Worm (Caenorhabditis elegans) whole organism, L4 larva: Measurements from ENCODE around the gene T24H10.1.

Experiments
- D1046.2 ChIP-seq: fragments of 200-800 bp; sonication (Bioruptor generic); IDR thresholded peaks from 2 replicates; pipeline ENCODE4 v1.3.6; 2022; ENCODE audit warnings: missing genetic modification characterization, missing compliant biosample characterization
- F26F4.8 ChIP-seq: fragments of 200-800 bp; sonication (Bioruptor generic); conservative IDR thresholded peaks from 2 replicates; pipeline ENCODE4 v1.3.6; 2022; ENCODE audit warnings: missing genetic modification characterization, missing compliant biosample characterization
- F44E2.7 ChIP-seq: fragments of 200-800 bp; sonication (Bioruptor generic); IDR thresholded peaks from 2 replicates; pipeline ENCODE4 v2.1.2; 2022; ENCODE audit warnings: missing genetic modification characterization, missing compliant biosample characterization
- F49E8.2 ChIP-seq: sonication (generic microtip); optimal IDR thresholded peaks from 2 replicates; lab custom pipeline; 2016; ENCODE audit warnings: missing compliant biosample characterization, mild to moderate bottlenecking, missing genetic modification characterization, borderline replicate concordance
- Y105C5A.15 ChIP-seq: fragments of 200-800 bp; sonication (Bioruptor generic); IDR thresholded peaks from 2 replicates; pipeline ENCODE4 v1.3.6; 2022; ENCODE audit warnings: missing genetic modification characterization, missing compliant biosample characterization
- ZK337.2 ChIP-seq: fragments of 200-800 bp; sonication (Bioruptor generic); IDR thresholded peaks from 2 replicates; pipeline ENCODE4 v1.3.6; 2022; ENCODE audit warnings: missing genetic modification reagents, missing genetic modification characterization, missing compliant biosample characterization
- ZK546.5 ChIP-seq, 2 experiments: sonication (generic microtip); optimal IDR thresholded peaks; 2 replicates each; lab custom pipeline; 2017; ENCODE audit warnings: missing biosample characterization in 2 of 2, missing genetic modification characterization in 2 of 2
- aha-1 ChIP-seq: fragments of 150-350 bp; peaks from one replicate; lab custom pipeline; 2014; ENCODE audit warnings: missing biosample characterization, missing genetic modification characterization
- aly-2 ChIP-seq: sonication (generic microtip); optimal IDR thresholded peaks from 2 replicates; lab custom pipeline; 2018; ENCODE audit warnings: missing biosample characterization, missing genetic modification characterization
- ama-1 ChIP-seq: fragments of 150-350 bp; optimal IDR thresholded peaks from 2 replicates; lab custom pipeline; 2014; ENCODE audit warnings: inconsistent platforms, mixed read lengths
- attf-4 ChIP-seq: sonication (generic microtip); optimal IDR thresholded peaks from 3 replicates; lab custom pipeline; 2017; ENCODE audit warnings: missing biosample characterization, missing genetic modification characterization
- ceh-28 ChIP-seq: fragments of 150-350 bp; optimal IDR thresholded peaks from 2 replicates; lab custom pipeline; 2014; ENCODE audit warnings: missing biosample characterization, missing genetic modification reagents, missing genetic modification characterization
- cey-2 ChIP-seq: sonication (generic microtip); optimal IDR thresholded peaks from 3 replicates; lab custom pipeline; 2017; ENCODE audit warnings: missing genetic modification characterization, mild to moderate bottlenecking, missing compliant biosample characterization, antibody characterized with exemption, borderline replicate concordance; ENCODE audit not compliant: insufficient read depth
- daf-12 ChIP-seq: fragments of 150-350 bp; optimal IDR thresholded peaks from 2 replicates; lab custom pipeline; 2014; ENCODE audit warnings: missing biosample characterization, missing genetic modification reagents, missing genetic modification characterization
- daf-19 ChIP-seq: fragments of 200-800 bp; sonication (Bioruptor generic); conservative IDR thresholded peaks from 2 replicates; pipeline ENCODE4 v1.3.6; 2022; ENCODE audit warnings: missing genetic modification characterization, missing compliant biosample characterization
- dpl-1 ChIP-seq: fragments of 150-350 bp; optimal IDR thresholded peaks from 2 replicates; lab custom pipeline; 2014; ENCODE audit warnings: missing biosample characterization, missing genetic modification reagents, missing genetic modification characterization
- duxl-1 ChIP-seq: sonication (generic microtip); optimal IDR thresholded peaks from 2 replicates; lab custom pipeline; 2016; ENCODE audit warnings: mild to moderate bottlenecking, missing genetic modification characterization, moderate library complexity, missing compliant biosample characterization; ENCODE audit not compliant: poor library complexity
- dve-1 ChIP-seq: sonication (generic microtip); optimal IDR thresholded peaks from 2 replicates; lab custom pipeline; 2017; ENCODE audit warnings: antibody characterized with exemption, mild to moderate bottlenecking, missing genetic modification characterization, missing compliant biosample characterization; ENCODE audit not compliant: insufficient read depth
- egl-27 ChIP-seq: sonication (generic microtip); optimal IDR thresholded peaks from 3 replicates; lab custom pipeline; 2017; ENCODE audit warnings: missing biosample characterization, missing genetic modification reagents, missing genetic modification characterization
- egl-43 ChIP-seq: fragments of 200-800 bp; sonication (Bioruptor generic); IDR thresholded peaks from 2 replicates; pipeline ENCODE4 v1.3.6; 2022; ENCODE audit warnings: missing genetic modification reagents, missing genetic modification characterization, missing compliant biosample characterization
- fkh-10 ChIP-seq: fragments of 150-350 bp; optimal IDR thresholded peaks from 2 replicates; lab custom pipeline; 2014; ENCODE audit warnings: missing biosample characterization, missing genetic modification reagents, missing genetic modification characterization
- fos-1 ChIP-seq: fragments of 150-350 bp; optimal IDR thresholded peaks from 2 replicates; lab custom pipeline; 2014; ENCODE audit warnings: missing biosample characterization, missing genetic modification characterization
- gei-8 ChIP-seq: fragments of 200-800 bp; sonication (Bioruptor generic); optimal IDR thresholded peaks from 2 replicates; lab custom pipeline; 2018; ENCODE audit warnings: mild to moderate bottlenecking, missing genetic modification characterization, missing compliant biosample characterization
- hif-1 ChIP-seq, 2 experiments: sonication (generic microtip); optimal IDR thresholded peaks; 2 replicates each; lab custom pipeline; 2016 to 2017; ENCODE audit warnings: missing compliant biosample characterization in 2 of 2, missing genetic modification characterization in 2 of 2, missing genetic modification reagents in 2 of 2, missing genotype in 2 of 2, mild to moderate bottlenecking in 1 of 2
- hlh-11 ChIP-seq: fragments of 200-800 bp; sonication (Bioruptor generic); optimal IDR thresholded peaks from 2 replicates; lab custom pipeline; 2018; ENCODE audit warnings: mild to moderate bottlenecking, missing genetic modification characterization, missing compliant biosample characterization
- hmg-1.1 ChIP-seq: fragments of 200-800 bp; sonication (Bioruptor generic); IDR thresholded peaks from 2 replicates; pipeline ENCODE4 v1.3.6; 2022; ENCODE audit warnings: missing genetic modification reagents, missing genetic modification characterization, missing compliant biosample characterization
- lin-29 ChIP-seq: fragments of 200-800 bp; sonication (Bioruptor generic); IDR thresholded peaks from 2 replicates; pipeline ENCODE4 v1.3.6; 2022; ENCODE audit warnings: missing genetic modification reagents, missing genetic modification characterization, missing compliant biosample characterization
- lir-3 ChIP-seq: sonication (generic microtip); optimal IDR thresholded peaks from 2 replicates; lab custom pipeline; 2016; ENCODE audit warnings: mild to moderate bottlenecking, missing genetic modification characterization, missing compliant biosample characterization
- madf-9 ChIP-seq: fragments of 200-800 bp; sonication (Bioruptor generic); conservative IDR thresholded peaks from 2 replicates; pipeline ENCODE4 v1.3.6; 2022; ENCODE audit warnings: missing genetic modification reagents, missing genetic modification characterization, missing compliant biosample characterization
- mdt-29 ChIP-seq: fragments of 200-800 bp; sonication (Bioruptor generic); IDR thresholded peaks from 2 replicates; pipeline ENCODE4 v1.3.6; 2022; ENCODE audit warnings: missing genetic modification reagents, missing genetic modification characterization, missing compliant biosample characterization
- mep-1 ChIP-seq: fragments of 150-350 bp; sonication (generic microtip); optimal IDR thresholded peaks from 3 replicates; lab custom pipeline; 2014; ENCODE audit warnings: missing biosample characterization, missing genetic modification characterization
- mes-2 ChIP-seq: sonication (generic microtip); optimal IDR thresholded peaks from 2 replicates; lab custom pipeline; 2016; ENCODE audit warnings: missing genotype, mild to moderate bottlenecking, missing genetic modification characterization, missing compliant biosample characterization; ENCODE audit not compliant: poor library complexity, severe bottlenecking
- mxl-3 ChIP-seq: fragments of 200-800 bp; sonication (Bioruptor generic); optimal IDR thresholded peaks from 2 replicates; lab custom pipeline; 2018; ENCODE audit warnings: mild to moderate bottlenecking, missing genetic modification characterization, missing compliant biosample characterization
- nhr-102 ChIP-seq: sonication (generic microtip); optimal IDR thresholded peaks from 2 replicates; lab custom pipeline; 2016; ENCODE audit warnings: mild to moderate bottlenecking, missing genetic modification characterization, moderate library complexity, missing compliant biosample characterization
- nhr-11 ChIP-seq: fragments of 150-350 bp; optimal IDR thresholded peaks from 2 replicates; lab custom pipeline; 2014; ENCODE audit warnings: missing biosample characterization, missing genetic modification characterization
- nhr-111 ChIP-seq: fragments of 200-800 bp; sonication (Bioruptor generic); optimal IDR thresholded peaks from 2 replicates; lab custom pipeline; 2018; ENCODE audit warnings: mild to moderate bottlenecking, missing genetic modification characterization, missing compliant biosample characterization
- nhr-237 ChIP-seq: sonication (generic microtip); optimal IDR thresholded peaks from 2 replicates; lab custom pipeline; 2017; ENCODE audit warnings: missing biosample characterization, missing genetic modification characterization
- nhr-41 ChIP-seq: fragments of 200-800 bp; sonication (Bioruptor generic); IDR thresholded peaks from 2 replicates; pipeline ENCODE4 v1.3.6; 2022; ENCODE audit warnings: missing genetic modification reagents, missing genetic modification characterization, missing compliant biosample characterization
- nhr-42 ChIP-seq: fragments of 200-800 bp; sonication (Bioruptor generic); IDR thresholded peaks from 2 replicates; pipeline ENCODE4 v1.3.6; 2022; ENCODE audit warnings: missing genetic modification characterization, missing compliant biosample characterization
- nhr-48 ChIP-seq: sonication (generic microtip); optimal IDR thresholded peaks from 2 replicates; lab custom pipeline; 2016; ENCODE audit warnings: mild to moderate bottlenecking, missing genetic modification characterization, missing compliant biosample characterization
- nhr-76 ChIP-seq: fragments of 150-350 bp; optimal IDR thresholded peaks from 2 replicates; lab custom pipeline; 2014; ENCODE audit warnings: missing biosample characterization, missing genetic modification characterization
- pha-4 ChIP-seq, 2 experiments: fragments of 150-350 bp in 1 of 2; fragments of 200-800 bp in 1 of 2; sonication (Bioruptor generic) in 1 of 2; IDR thresholded peaks in 1 of 2; optimal IDR thresholded peaks in 1 of 2; 2 replicates each; pipeline versions ENCODE4 v1.3.6 to Lab custom; 2014 to 2022; ENCODE audit warnings: missing genetic modification characterization in 2 of 2, missing genetic modification reagents in 2 of 2, missing biosample characterization in 1 of 2, missing compliant biosample characterization in 1 of 2
- php-3 ChIP-seq: fragments of 200-800 bp; sonication (Bioruptor generic); IDR thresholded peaks from 2 replicates; pipeline ENCODE4 v1.3.6; 2022; ENCODE audit warnings: missing genetic modification reagents, missing genetic modification characterization, missing compliant biosample characterization
- rbr-2 ChIP-seq: sonication (generic microtip); optimal IDR thresholded peaks from 2 replicates; lab custom pipeline; 2016; ENCODE audit warnings: missing genotype, missing genetic modification characterization, missing compliant biosample characterization
- sdz-12 ChIP-seq: fragments of 200-800 bp; sonication (Bioruptor generic); optimal IDR thresholded peaks from 2 replicates; lab custom pipeline; 2018; ENCODE audit warnings: mild to moderate bottlenecking, missing genetic modification characterization, missing compliant biosample characterization
- set-16 ChIP-seq: fragments of 200-800 bp; sonication (Bioruptor generic); IDR thresholded peaks from 2 replicates; pipeline ENCODE4 v1.3.6; 2022; ENCODE audit warnings: missing genetic modification reagents, missing genetic modification characterization, missing compliant biosample characterization
- spr-1 ChIP-seq: sonication (generic microtip); optimal IDR thresholded peaks from 2 replicates; lab custom pipeline; 2016; ENCODE audit warnings: mild to moderate bottlenecking, missing genetic modification characterization, missing compliant biosample characterization
- tag-97 ChIP-seq: fragments of 200-800 bp; sonication (Bioruptor generic); IDR thresholded peaks from 2 replicates; pipeline ENCODE4 v1.3.6; 2022; ENCODE audit warnings: missing genetic modification characterization, missing compliant biosample characterization
- unc-130 ChIP-seq: sonication (generic microtip); optimal IDR thresholded peaks from 2 replicates; lab custom pipeline; 2016; ENCODE audit warnings: missing genetic modification reagents, missing genetic modification characterization, missing compliant biosample characterization
- unc-39 ChIP-seq: sonication (generic microtip); optimal IDR thresholded peaks from 2 replicates; lab custom pipeline; 2017; ENCODE audit warnings: missing biosample characterization, missing genetic modification characterization
- zip-2 ChIP-seq: fragments of 150-350 bp; optimal IDR thresholded peaks from 2 replicates; lab custom pipeline; 2014; ENCODE audit warnings: missing biosample characterization, missing genetic modification characterization

Gene T24H10.1

ce11 chrII:9054604-9055003 is 44.6 kb upstream of the T24H10.1 start, which contains the start of gene chmp-7 (continued):
- TF ChIP-seq ceh-28 (tag; lab: Kevin White, UChicago) = no peak
- TF ChIP-seq mep-1 = peak; percentile 92
- TF ChIP-seq lir-3 (tag; lab: Kevin White, UChicago) = no peak
- no peak for TF ChIP-seq gei-8 (GFP tag; lab: Kevin White, UChicago)
- no peak for TF ChIP-seq attf-4 (tag; lab: Kevin White, UChicago)
- TF ChIP-seq nhr-11 (tag; lab: Kevin White, UChicago) = peak; percentile 76
- no peak for TF ChIP-seq nhr-41 (GFP tag; lab: Robert Waterston, UW)
- peak; percentile 37 for TF ChIP-seq spr-1 (tag; lab: Kevin White, UChicago)
- TF ChIP-seq mdt-29 = no peak
- TF ChIP-seq mes-2 (tag; lab: Kevin White, UChicago) = peak; percentile 92
- TF ChIP-seq zip-2 (tag; lab: Kevin White, UChicago) = peak; percentile 2
- peak; percentile 44 for TF ChIP-seq mxl-3 (GFP tag; lab: Kevin White, UChicago)
- TF ChIP-seq F26F4.8 (GFP tag; lab: Robert Waterston, UW) = no peak
- TF ChIP-seq sdz-12 (GFP tag; lab: Kevin White, UChicago) = no peak
- TF ChIP-seq hif-1 (tag; optimal IDR thresholded peaks at IDR 0.05; lab: Kevin White, UChicago) = peak in 1 of 2 experiments; percentile 53
- peak; percentile 64; the same call in 1 of the 2 replicates for TF ChIP-seq nhr-42 (GFP tag; lab: Robert Waterston, UW)
- TF ChIP-seq aha-1 (tag; lab: Kevin White, UChicago) = peak; percentile 93
- TF ChIP-seq aly-2 (tag; lab: Kevin White, UChicago) = no peak
- TF ChIP-seq php-3 (GFP tag; lab: Robert Waterston, UW) = no peak
- peak; percentile 2 for TF ChIP-seq nhr-48 (tag; lab: Kevin White, UChicago)
- no peak for TF ChIP-seq cey-2 (tag; lab: Kevin White, UChicago)
- TF ChIP-seq unc-39 (tag; lab: Kevin White, UChicago) = no peak
- no peak for TF ChIP-seq egl-43
- peak; percentile 71 for TF ChIP-seq ama-1
- no peak for TF ChIP-seq tag-97 (GFP tag; lab: Robert Waterston, UW)
- TF ChIP-seq nhr-102 (tag; lab: Kevin White, UChicago) = no peak
- TF ChIP-seq fos-1 (tag; lab: Kevin White, UChicago) = no peak
- TF ChIP-seq dve-1 (tag; lab: Kevin White, UChicago) = no peak
- no peak for TF ChIP-seq madf-9 (GFP tag; lab: Robert Waterston, UW)
- TF ChIP-seq set-16 (GFP tag; lab: Robert Waterston, UW) = no peak
- TF ChIP-seq unc-130 (GFP tag; lab: Kevin White, UChicago) = peak; percentile 75
- peak; percentile 74 for TF ChIP-seq rbr-2
- TF ChIP-seq F49E8.2 (tag; lab: Kevin White, UChicago) = no peak
- no peak for TF ChIP-seq nhr-237 (tag; lab: Kevin White, UChicago)
- no peak for TF ChIP-seq ZK546.5 (tag; optimal IDR thresholded peaks at IDR 0.05; lab: Kevin White, UChicago)
- TF ChIP-seq hlh-11 = peak; percentile 74
- TF ChIP-seq duxl-1 = peak; percentile 68
- TF ChIP-seq nhr-76 (tag; lab: Kevin White, UChicago) = no peak
- TF ChIP-seq dpl-1 (GFP tag; lab: Kevin White, UChicago) = peak; percentile 90
- TF ChIP-seq fkh-10 (GFP tag; lab: Kevin White, UChicago) = peak; percentile 76
- TF ChIP-seq daf-12 (tag; lab: Kevin White, UChicago) = no peak
- no peak for TF ChIP-seq ZK337.2 (GFP tag; lab: Robert Waterston, UW)
- TF ChIP-seq F44E2.7 (GFP tag; lab: Robert Waterston, UW) = no peak
- TF ChIP-seq egl-27 (tag; lab: Kevin White, UChicago) = no peak
- TF ChIP-seq D1046.2 (GFP tag; lab: Robert Waterston, UW) = no peak
- peak; percentile 81 for TF ChIP-seq hmg-1.1
- TF ChIP-seq lin-29 (GFP tag; lab: Robert Waterston, UW) = no peak
- no peak for TF ChIP-seq pha-4 (GFP tag; IDR thresholded peaks at IDR 0.05; lab: Robert Waterston, UW)
- peak; percentile 89 for TF ChIP-seq pha-4 (tag; optimal IDR thresholded peaks at IDR 0.05; lab: Kevin White, UChicago)
- 0 out of 2 replicates have a peak, but pooled peaks have one; percentile 15 for TF ChIP-seq Y105C5A.15 (GFP tag; lab: Robert Waterston, UW)
- no peak for TF ChIP-seq nhr-111 (GFP tag; lab: Kevin White, UChicago)
- TF ChIP-seq daf-19 (GFP tag; lab: Robert Waterston, UW) = no peak
